Worm (Caenorhabditis elegans) whole organism, mixed stage, embryonic: Measurements from ENCODE around the gene ZK688.5.

ENCODE experiments used
- M03D4.4 ChIP-seq: sonication (generic microtip); optimal IDR thresholded peaks from 2 replicates; lab custom pipeline; 2017; ENCODE audit warnings: mild to moderate bottlenecking, missing genetic modification characterization, missing compliant biosample characterization
- bed-3 ChIP-seq: fragments of 200-800 bp; sonication (Bioruptor generic); optimal IDR thresholded peaks from 3 replicates; lab custom pipeline; 2018; ENCODE audit warnings: mild to moderate bottlenecking, missing genetic modification characterization, moderate library complexity, missing compliant biosample characterization
- blmp-1 ChIP-seq: fragments of 150-350 bp; optimal IDR thresholded peaks from 2 replicates; lab custom pipeline; 2014; ENCODE audit warnings: missing biosample characterization, missing genetic modification characterization
- ceh-39 ChIP-seq: fragments of 150-350 bp; optimal IDR thresholded peaks from 2 replicates; lab custom pipeline; 2014; ENCODE audit warnings: missing biosample characterization, missing genetic modification characterization
- ceh-43 ChIP-seq: fragments of 200-800 bp; sonication (Bioruptor generic); optimal IDR thresholded peaks from 2 replicates; lab custom pipeline; 2018; ENCODE audit warnings: mild to moderate bottlenecking, missing genetic modification characterization, moderate library complexity, missing compliant biosample characterization
- ceh-83 ChIP-seq: fragments of 200-800 bp; sonication (Bioruptor generic); optimal IDR thresholded peaks from 2 replicates; lab custom pipeline; 2018; ENCODE audit warnings: mild to moderate bottlenecking, missing genetic modification characterization, missing compliant biosample characterization
- ces-1 ChIP-seq: fragments of 150-350 bp; optimal IDR thresholded peaks from 2 replicates; lab custom pipeline; 2014; ENCODE audit warnings: missing biosample characterization, missing genetic modification reagents, missing genetic modification characterization
- drap-1 ChIP-seq: fragments of 200-800 bp; sonication (Bioruptor generic); optimal IDR thresholded peaks from 3 replicates; lab custom pipeline; 2018; ENCODE audit warnings: mild to moderate bottlenecking, missing genetic modification characterization, missing compliant biosample characterization
- elt-3 ChIP-seq: fragments of 150-350 bp; optimal IDR thresholded peaks from 2 replicates; lab custom pipeline; 2014; ENCODE audit warnings: missing biosample characterization, missing genetic modification characterization
- flh-1 ChIP-seq: fragments of 200-800 bp; sonication (Bioruptor generic); optimal IDR thresholded peaks from 2 replicates; lab custom pipeline; 2018; ENCODE audit warnings: mild to moderate bottlenecking, missing genetic modification characterization, moderate library complexity, missing compliant biosample characterization
- ham-2 ChIP-seq: fragments of 200-800 bp; sonication (Bioruptor generic); optimal IDR thresholded peaks from 2 replicates; lab custom pipeline; 2018; ENCODE audit warnings: mild to moderate bottlenecking, missing genetic modification characterization, missing compliant biosample characterization
- lin-13 ChIP-seq: fragments of 150-350 bp; optimal IDR thresholded peaks from 2 replicates; lab custom pipeline; 2014; ENCODE audit warnings: missing biosample characterization, missing genetic modification characterization
- lin-32 ChIP-seq: fragments of 200-800 bp; sonication (Bioruptor generic); optimal IDR thresholded peaks from 2 replicates; lab custom pipeline; 2018; ENCODE audit warnings: mild to moderate bottlenecking, missing genetic modification characterization, missing compliant biosample characterization
- lsy-2 ChIP-seq: fragments of 150-350 bp; optimal IDR thresholded peaks from 2 replicates; lab custom pipeline; 2014; ENCODE audit warnings: missing biosample characterization, missing genetic modification characterization
- mab-5 ChIP-seq: fragments of 150-350 bp; optimal IDR thresholded peaks from 2 replicates; lab custom pipeline; 2014; ENCODE audit warnings: missing biosample characterization, missing genetic modification characterization
- mep-1 ChIP-seq: fragments of 150-350 bp; optimal IDR thresholded peaks from 2 replicates; lab custom pipeline; 2017; ENCODE audit warnings: missing biosample characterization, missing genetic modification reagents, missing genetic modification characterization, inconsistent platforms
- mls-2 ChIP-seq: sonication (generic microtip); optimal IDR thresholded peaks from 2 replicates; lab custom pipeline; 2016; ENCODE audit warnings: mild to moderate bottlenecking, missing genetic modification characterization, moderate library complexity, missing compliant biosample characterization
- nhr-2 ChIP-seq: fragments of 150-350 bp; optimal IDR thresholded peaks from 2 replicates; lab custom pipeline; 2014; ENCODE audit warnings: missing biosample characterization, missing genetic modification characterization
- nhr-237 ChIP-seq: fragments of 150-350 bp; optimal IDR thresholded peaks from 2 replicates; lab custom pipeline; 2014; ENCODE audit warnings: missing biosample characterization, missing genetic modification characterization
- nhr-28 ChIP-seq: fragments of 150-350 bp; optimal IDR thresholded peaks from 2 replicates; lab custom pipeline; 2014; ENCODE audit warnings: missing biosample characterization, missing genetic modification characterization
- nhr-76 ChIP-seq: sonication (generic microtip); optimal IDR thresholded peaks from 2 replicates; lab custom pipeline; 2017; ENCODE audit warnings: missing biosample characterization, missing genetic modification characterization
- pha-4 ChIP-seq: fragments of 150-350 bp; optimal IDR thresholded peaks from 2 replicates; lab custom pipeline; 2018; ENCODE audit warnings: missing biosample characterization, missing genetic modification reagents, missing genetic modification characterization
- sem-2 ChIP-seq: fragments of 200-800 bp; sonication (Bioruptor generic); optimal IDR thresholded peaks from 2 replicates; lab custom pipeline; 2018; ENCODE audit warnings: mild to moderate bottlenecking, missing genetic modification characterization, missing compliant biosample characterization
- snpc-4 ChIP-seq: fragments of 150-350 bp; optimal IDR thresholded peaks from 2 replicates; lab custom pipeline; 2014; ENCODE audit warnings: missing biosample characterization, missing genetic modification characterization
- sptf-1 ChIP-seq: sonication (generic microtip); optimal IDR thresholded peaks from 2 replicates; lab custom pipeline; 2017; ENCODE audit warnings: mild to moderate bottlenecking, missing genetic modification characterization, moderate library complexity, missing compliant biosample characterization
- tbx-8 ChIP-seq: fragments of 200-800 bp; sonication (Bioruptor generic); optimal IDR thresholded peaks from 2 replicates; lab custom pipeline; 2018; ENCODE audit warnings: mild to moderate bottlenecking, missing genetic modification characterization, moderate library complexity, missing compliant biosample characterization
- unc-120 ChIP-seq: sonication (generic microtip); optimal IDR thresholded peaks from 2 replicates; lab custom pipeline; 2017; ENCODE audit warnings: missing genetic modification characterization, missing compliant biosample characterization; ENCODE audit not compliant: poor library complexity, severe bottlenecking
- unc-39 ChIP-seq: fragments of 150-350 bp; optimal IDR thresholded peaks from 2 replicates; lab custom pipeline; 2014; ENCODE audit warnings: missing biosample characterization, missing genetic modification characterization
- zip-8 ChIP-seq: fragments of 150-350 bp; optimal IDR thresholded peaks from 2 replicates; lab custom pipeline; 2014; ENCODE audit warnings: missing biosample characterization, missing genetic modification characterization

The ZK688.5 gene

DNA sequence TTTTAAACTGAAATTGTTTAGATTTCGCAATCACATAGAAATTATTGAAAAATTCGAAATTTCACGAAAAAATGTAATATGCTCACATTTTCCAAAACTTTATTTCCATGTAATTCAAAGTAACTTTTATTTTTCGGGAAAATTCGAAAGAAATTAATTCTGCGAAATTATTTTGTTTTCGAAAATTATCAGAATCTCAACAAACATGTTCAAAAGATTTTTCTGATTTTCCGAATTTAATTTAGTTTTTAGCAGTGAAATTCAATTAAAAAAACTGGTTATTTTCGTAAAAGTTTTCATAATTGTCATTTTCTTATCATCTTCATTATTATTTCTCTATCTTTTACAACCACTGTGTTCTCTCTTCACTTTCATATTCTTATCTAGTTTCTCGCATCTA lies 41.8 kb upstream of the ZK688.5 start, which contains the start of gene ran-2:
ran-2 (plus strand) TSS at position 301 of the 400 bp plus-strand sequence.
- TF ChIP-seq ceh-39 (no peak), drap-1 (GFP tag; lab: Kevin White, UChicago) (no peak), mep-1 (tag; lab: Kevin White, UChicago) (no peak), lin-32 (GFP tag; lab: Kevin White, UChicago) (no peak), tbx-8 (GFP tag; lab: Kevin White, UChicago) (no peak), unc-39 (tag; lab: Kevin White, UChicago) (no peak), elt-3 (no peak), sem-2 (no peak), unc-120 (tag; lab: Kevin White, UChicago) (no peak), lsy-2 (tag; lab: Kevin White, UChicago) (no peak), bed-3 (GFP tag; lab: Kevin White, UChicago) (no peak), nhr-237 (no peak), zip-8 (tag; lab: Kevin White, UChicago) (no peak), flh-1 (GFP tag; lab: Kevin White, UChicago) (no peak), nhr-2 (tag; lab: Kevin White, UChicago) (no peak), blmp-1 (no peak)

DNA sequence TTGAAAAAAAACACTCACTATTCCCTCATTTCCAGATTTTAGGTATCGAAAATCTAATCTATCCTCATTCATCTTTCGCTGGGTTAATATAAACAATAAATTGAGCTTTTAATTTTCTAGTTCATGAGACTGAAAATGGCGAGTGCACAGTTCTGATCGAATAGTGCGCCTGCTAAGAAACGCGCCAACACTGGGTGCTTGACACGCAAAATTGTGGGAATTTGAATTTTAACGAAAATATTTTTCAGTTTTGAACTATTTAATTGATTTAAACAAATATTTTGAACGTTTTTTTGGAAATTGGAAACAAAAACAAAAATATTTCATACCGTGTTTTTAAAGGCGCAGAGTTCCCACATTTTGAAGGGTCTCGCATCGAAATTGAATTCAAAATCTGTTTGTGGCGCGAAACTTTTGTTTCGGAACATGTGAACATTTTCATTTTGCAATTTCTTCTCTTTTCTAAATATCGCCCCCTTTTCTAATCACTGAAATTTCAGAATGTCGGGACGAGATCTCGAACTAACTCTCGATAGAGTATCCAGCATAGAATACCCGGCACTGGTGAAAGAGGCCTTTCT lies 37.2 kb upstream of the ZK688.5 start, which contains the start of the genes C29E4.13 and npp-15:
C29E4.13 (minus strand) TSS at position 169 of the 581 bp plus-strand sequence.
npp-15 (plus strand) TSS at position 495 of the 581 bp plus-strand sequence.
- TF ChIP-seq nhr-76 (tag; lab: Kevin White, UChicago), result no peak
- TF ChIP-seq sptf-1, result no peak
- no peak for TF ChIP-seq elt-3
- TF ChIP-seq snpc-4 (tag; lab: Kevin White, UChicago), result no peak
- TF ChIP-seq nhr-237, result peak; percentile 16
- TF ChIP-seq lsy-2 (tag; lab: Kevin White, UChicago), result peak; percentile 34

DNA sequence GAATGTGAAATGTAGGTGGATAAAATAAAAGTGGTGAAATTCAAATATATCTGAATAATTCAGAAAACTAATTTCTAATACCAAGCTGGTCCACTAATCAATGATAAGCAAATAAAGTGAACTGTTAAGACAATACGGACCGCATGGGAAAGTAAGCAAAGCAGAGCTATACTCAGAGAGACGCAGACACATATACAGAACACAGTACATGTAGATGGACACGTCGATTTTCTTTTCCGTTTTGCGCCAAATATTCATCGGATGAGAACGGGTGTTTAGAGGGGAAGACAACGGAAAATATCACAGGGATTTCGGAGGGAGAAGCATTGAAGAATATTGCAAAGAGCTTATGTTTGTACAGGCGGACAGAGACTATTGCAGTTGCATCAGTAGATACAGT lies 34.5 kb upstream of the ZK688.5 start:
- peak; percentile 24 for TF ChIP-seq nhr-237
- peak; percentile 2 for TF ChIP-seq lsy-2 (tag; lab: Kevin White, UChicago)
- no peak for TF ChIP-seq blmp-1
- TF ChIP-seq mab-5, result no peak
- peak; percentile 34 for TF ChIP-seq pha-4 (tag; lab: Kevin White, UChicago)
- no peak for TF ChIP-seq zip-8 (tag; lab: Kevin White, UChicago)
- TF ChIP-seq ham-2, result peak; percentile 78
- TF ChIP-seq, all 35 proteins: peak for 4

DNA sequence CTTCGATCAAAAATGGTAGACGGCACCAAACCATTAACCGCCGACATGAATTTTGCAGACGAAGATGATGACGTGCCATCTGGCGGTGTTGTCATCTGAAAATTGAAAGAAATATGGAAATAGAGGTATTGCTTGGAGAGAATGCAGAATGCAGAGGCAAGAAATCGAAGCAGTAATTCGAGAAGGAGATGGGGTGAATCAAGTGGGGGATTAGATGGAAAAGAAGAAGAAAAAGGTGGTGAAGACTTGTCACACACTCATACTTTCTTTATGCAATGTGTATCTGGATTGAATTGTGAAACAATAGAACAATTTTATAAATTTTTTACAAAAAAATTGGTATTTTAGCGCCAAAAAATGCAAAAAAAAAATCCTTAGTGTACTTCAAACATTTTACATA lies 33.4 kb upstream of the ZK688.5 start, which contains the start of gene tag-250:
tag-250 (minus strand) TSS at position 101 of the 400 bp plus-strand sequence.
- TF ChIP-seq nhr-28 (tag; lab: Kevin White, UChicago) (no peak), elt-3 (no peak), pha-4 (tag; lab: Kevin White, UChicago) (no peak), sem-2 (no peak), tbx-8 (GFP tag; lab: Kevin White, UChicago) (no peak), unc-120 (tag; lab: Kevin White, UChicago) (no peak), M03D4.4 (tag; lab: Kevin White, UChicago) (no peak)
- TF ChIP-seq, all 35 proteins: peak for 0

DNA sequence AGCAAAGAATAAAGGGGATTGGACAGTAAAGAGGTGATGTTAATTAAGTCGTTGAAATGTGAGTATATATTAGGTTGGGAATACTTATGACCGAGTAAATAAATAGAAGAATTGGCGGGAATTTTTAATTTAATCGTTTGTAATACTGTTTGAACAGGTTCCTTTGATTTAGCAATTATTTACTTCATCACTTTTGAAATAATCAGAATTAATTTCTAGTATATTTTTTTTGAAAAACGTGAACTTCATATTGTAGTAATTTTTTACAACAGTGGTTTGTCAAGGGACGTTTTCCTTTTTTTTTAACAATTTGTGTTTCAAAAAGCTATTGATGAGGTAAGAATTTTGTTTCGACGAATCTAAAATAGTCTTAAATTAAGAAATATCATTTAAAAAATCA lies 30.8 kb upstream of the ZK688.5 start, which contains the start of gene C29E4.17:
C29E4.17 (plus strand) TSS at position 301 of the 400 bp plus-strand sequence.
- TF ChIP-seq ceh-83 (GFP tag; lab: Kevin White, UChicago) (no peak), nhr-76 (tag; lab: Kevin White, UChicago) (no peak), unc-39 (tag; lab: Kevin White, UChicago) (no peak), ceh-43 (GFP tag; lab: Kevin White, UChicago) (no peak), tbx-8 (GFP tag; lab: Kevin White, UChicago) (no peak), mls-2 (tag; lab: Kevin White, UChicago) (no peak), blmp-1 (no peak)

DNA sequence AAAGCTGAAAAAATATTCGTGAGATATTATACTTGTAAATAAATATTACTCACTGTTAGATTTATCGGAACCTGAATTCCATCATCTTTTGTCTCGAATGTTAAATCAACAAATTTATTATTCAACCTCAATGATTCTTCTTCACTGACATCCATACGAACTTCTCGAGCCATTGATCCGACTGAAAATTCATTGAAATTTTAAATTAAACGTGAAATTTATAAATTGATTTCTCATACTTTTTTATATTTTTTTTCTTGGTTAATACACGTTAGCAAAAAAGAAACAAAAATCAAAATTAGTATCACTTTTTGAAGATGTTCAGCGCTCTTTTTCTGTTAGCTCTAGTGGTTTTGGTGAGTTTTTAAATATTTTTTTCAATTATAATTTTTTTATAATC lies 28.4 kb upstream of the ZK688.5 start, which contains the start of gene C29E4.14:
C29E4.14 (plus strand) TSS at position 301 of the 400 bp plus-strand sequence.
- TF ChIP-seq mep-1 (tag; lab: Kevin White, UChicago) (no peak), M03D4.4 (tag; lab: Kevin White, UChicago) (no peak), lin-13 (tag; lab: Kevin White, UChicago) (no peak), ceh-83 (GFP tag; lab: Kevin White, UChicago) (no peak), tbx-8 (GFP tag; lab: Kevin White, UChicago) (no peak), ces-1 (GFP tag; lab: Kevin White, UChicago) (no peak), elt-3 (no peak), nhr-28 (tag; lab: Kevin White, UChicago) (no peak), sptf-1 (no peak), ham-2 (no peak), pha-4 (tag; lab: Kevin White, UChicago) (no peak)
